Comparison of ENCODE assay signal across 4 fruit fly cellular contexts in genomic region chr3R:27608000-27608399, dm6.
TF ChIP-seq lines count a peak whose summit lies in the region.

No protein-coding gene starts in this region.

- TF ChIP-seq CTCF in whole organism, embryonic (GFP tag; optimal IDR thresholded peaks at IDR 0.05; lab: Kevin White, UChicago): no peak

TF ChIP-seq in whole organism, adult, 20 proteins besides CTCF, POLR2A, EP300 and RAD21:
- TF ChIP-seq Mnt (GFP tag; optimal IDR thresholded peaks at IDR 0.05; lab: Kevin White, UChicago): peak; percentile 72
- TF ChIP-seq CG12768 (GFP tag; optimal IDR thresholded peaks at IDR 0.05; lab: Kevin White, UChicago): no peak

TF ChIP-seq in whole organism, embryonic, 481 proteins besides CTCF, POLR2A, EP300 and RAD21 (continues in another document):
- TF ChIP-seq CG18619 (GFP tag; optimal IDR thresholded peaks at IDR 0.05; lab: Kevin White, UChicago) (no peak), Atf3 (GFP tag; optimal IDR thresholded peaks at IDR 0.05; lab: Kevin White, UChicago) (no peak), CG8290 (GFP tag; optimal IDR thresholded peaks at IDR 0.05; lab: Kevin White, UChicago) (no peak), CG8290 (tag; optimal IDR thresholded peaks at IDR 0.05; lab: Kevin White, UChicago) (peak in 1 of 2 experiments; percentile 46), Kr (GFP tag; optimal IDR thresholded peaks at IDR 0.05; lab: Kevin White, UChicago) (no peak), lola (GFP tag; optimal IDR thresholded peaks at IDR 0.05; lab: Kevin White, UChicago) (no peak), inv (GFP tag; IDR thresholded peaks at IDR 0.05; lab: Robert Waterston, UW; ENCODE audit: partially characterized antibody) (no peak), Scr (GFP tag; IDR thresholded peaks at IDR 0.05; lab: Robert Waterston, UW; ENCODE audit: partially characterized antibody) (no peak), Jarid2 (GFP tag; optimal IDR thresholded peaks at IDR 0.05; lab: Kevin White, UChicago) (peak; percentile 70), CG9797 (GFP tag; optimal IDR thresholded peaks at IDR 0.05; lab: Kevin White, UChicago) (no peak), CG16863 (GFP tag; optimal IDR thresholded peaks at IDR 0.05; lab: Kevin White, UChicago) (no peak), CG12236 (GFP tag; optimal IDR thresholded peaks at IDR 0.05; lab: Kevin White, UChicago) (no peak), CG10366 (GFP tag; IDR thresholded peaks at IDR 0.05; lab: Robert Waterston, UW) (no peak), BEAF-32 (GFP tag; optimal IDR thresholded peaks at IDR 0.05; lab: Kevin White, UChicago) (no peak), cad (GFP tag; optimal IDR thresholded peaks at IDR 0.05; lab: Kevin White, UChicago) (no peak), zf30C (GFP tag; optimal IDR thresholded peaks at IDR 0.05; lab: Kevin White, UChicago) (no peak), CG9817 (tag; optimal IDR thresholded peaks at IDR 0.05; lab: Kevin White, UChicago) (no peak), MESR4 (GFP tag; optimal IDR thresholded peaks at IDR 0.05; lab: Kevin White, UChicago) (peak; percentile 17), Pdp1 (GFP tag; optimal IDR thresholded peaks at IDR 0.05; lab: Kevin White, UChicago) (no peak), CG17802 (tag; optimal IDR thresholded peaks at IDR 0.05; lab: Kevin White, UChicago) (no peak), Xbp1 (GFP tag; optimal IDR thresholded peaks at IDR 0.05; lab: Kevin White, UChicago) (no peak), CG2129 (GFP tag; IDR thresholded peaks at IDR 0.05; lab: Robert Waterston, UW; ENCODE audit: partially characterized antibody) (no peak), nom (GFP tag; optimal IDR thresholded peaks at IDR 0.05; lab: Kevin White, UChicago) (no peak), sens (GFP tag; lab: Kevin White, UChicago) (no peak), sob (GFP tag; IDR thresholded peaks at IDR 0.05; lab: Robert Waterston, UW) (no peak), Hr39 (optimal IDR thresholded peaks at IDR 0.05; lab: Kevin White, UChicago) (no peak), so (GFP tag; IDR thresholded peaks at IDR 0.05; lab: Robert Waterston, UW) (peak; percentile 21; the same call in 1 of the 3 replicates), TFAM (GFP tag; optimal IDR thresholded peaks at IDR 0.05; lab: Kevin White, UChicago) (no peak), trem (tag; optimal IDR thresholded peaks at IDR 0.05; lab: Kevin White, UChicago) (no peak), Blimp-1 (GFP tag; optimal IDR thresholded peaks at IDR 0.05; lab: Kevin White, UChicago) (no peak), CG31224 (GFP tag; IDR thresholded peaks at IDR 0.05; lab: Robert Waterston, UW) (no peak)

TF ChIP-seq in whole organism, prepupa, 60 proteins besides CTCF, POLR2A, EP300 and RAD21:
- 0 out of 3 replicates have a peak, but pooled peaks have one; percentile 45 for TF ChIP-seq CG6163 (GFP tag; IDR thresholded peaks at IDR 0.05; lab: Robert Waterston, UW)
- peak; percentile 50 for TF ChIP-seq achi (GFP tag; optimal IDR thresholded peaks at IDR 0.05; lab: Kevin White, UChicago)
- TF ChIP-seq CG8632 (GFP tag; optimal IDR thresholded peaks at IDR 0.05; lab: Kevin White, UChicago): no peak
- TF ChIP-seq topi (GFP tag; optimal IDR thresholded peaks at IDR 0.05; lab: Kevin White, UChicago): no peak

TF ChIP-seq in whole organism, pupa, 21 proteins besides CTCF, POLR2A, EP300 and RAD21:
- TF ChIP-seq CG4496 (GFP tag; IDR thresholded peaks at IDR 0.05; lab: Robert Waterston, UW): no peak
- 0 out of 2 replicates have a peak, but pooled peaks have one; percentile 13 for TF ChIP-seq Ets98B (GFP tag; IDR thresholded peaks at IDR 0.05; lab: Robert Waterston, UW)
